Worm (Caenorhabditis elegans) whole organism, L1 larva: ENCODE measurements around the gene F42A10.9.
A peak's percentile ranks its signal among the peaks of the same experiment; 100 is the strongest.

ENCODE experiments used
- C04F5.9 ChIP-seq: sonication (generic microtip); optimal IDR thresholded peaks from 2 replicates; lab custom pipeline; 2016; ENCODE audit warnings: missing genetic modification characterization, missing compliant biosample characterization
- Y116A8C.19 ChIP-seq: sonication (generic microtip); optimal IDR thresholded peaks from 2 replicates; lab custom pipeline; 2016; ENCODE audit warnings: missing compliant biosample characterization, missing genetic modification characterization, borderline replicate concordance
- aha-1 ChIP-seq: fragments of 150-350 bp; optimal IDR thresholded peaks from 2 replicates; lab custom pipeline; 2014; ENCODE audit warnings: missing biosample characterization, missing genetic modification characterization
- aly-2 ChIP-seq: fragments of 150-350 bp; optimal IDR thresholded peaks from 2 replicates; lab custom pipeline; 2014; ENCODE audit warnings: missing biosample characterization, missing genetic modification characterization
- ama-1 ChIP-seq: fragments of 150-350 bp; optimal IDR thresholded peaks from 2 replicates; lab custom pipeline; 2014
- blmp-1 ChIP-seq: fragments of 150-350 bp; optimal IDR thresholded peaks from 2 replicates; lab custom pipeline; 2014; ENCODE audit warnings: missing biosample characterization, missing genetic modification characterization
- ceh-8 ChIP-seq: fragments of 200-800 bp; sonication (Bioruptor generic); optimal IDR thresholded peaks from 2 replicates; lab custom pipeline; 2018; ENCODE audit warnings: mild to moderate bottlenecking, missing genetic modification characterization, moderate library complexity, missing compliant biosample characterization
- ceh-82 ChIP-seq, 3 experiments: fragments of 150-350 bp in 1 of 3; sonication (generic microtip) in 2 of 3; optimal IDR thresholded peaks; 2 replicates each; lab custom pipeline; 2014 to 2017; ENCODE audit warnings: missing biosample characterization in 3 of 3, missing genetic modification characterization in 3 of 3
- dpl-1 ChIP-seq, 3 experiments: fragments of 150-350 bp in 2 of 3; sonication (generic microtip) in 1 of 3; optimal IDR thresholded peaks; 2 replicates each; lab custom pipeline; 2014 to 2017; ENCODE audit warnings: missing biosample characterization in 3 of 3, missing genetic modification characterization in 3 of 3, missing genetic modification reagents in 3 of 3
- dsc-1 ChIP-seq: sonication (generic microtip); optimal IDR thresholded peaks from 2 replicates; lab custom pipeline; 2016; ENCODE audit warnings: mild to moderate bottlenecking, missing genetic modification characterization, missing compliant biosample characterization
- efl-1 ChIP-seq, 4 experiments: fragments of 150-350 bp; optimal IDR thresholded peaks in 3 of 4; peaks in 1 of 4; 1 replicate in 1 of 4; 2 replicates in 3 of 4; lab custom pipeline; 2014; ENCODE audit warnings: missing biosample characterization in 2 of 4, missing genetic modification characterization in 2 of 4, missing genetic modification reagents in 2 of 4
- egl-27 ChIP-seq, 2 experiments: fragments of 150-350 bp in 1 of 2; sonication (generic microtip); optimal IDR thresholded peaks; 3 replicates each; lab custom pipeline; 2017 to 2018; ENCODE audit warnings: missing biosample characterization in 2 of 2, missing genetic modification characterization in 2 of 2, missing genetic modification reagents in 2 of 2
- elt-3 ChIP-seq, 6 experiments: fragments of 150-350 bp in 1 of 6; sonication (generic microtip); optimal IDR thresholded peaks; 2 replicates each; lab custom pipeline; 2017 to 2018; ENCODE audit warnings: missing biosample characterization in 6 of 6, missing genetic modification characterization in 6 of 6, inconsistent platforms in 1 of 6
- fkh-4 ChIP-seq: sonication (generic microtip); optimal IDR thresholded peaks from 2 replicates; lab custom pipeline; 2016; ENCODE audit warnings: missing compliant biosample characterization, missing genetic modification characterization, borderline replicate concordance
- fkh-8 ChIP-seq: sonication (generic microtip); optimal IDR thresholded peaks from 2 replicates; lab custom pipeline; 2016; ENCODE audit warnings: mild to moderate bottlenecking, missing genetic modification characterization, missing compliant biosample characterization
- fos-1 ChIP-seq: fragments of 150-350 bp; optimal IDR thresholded peaks from 2 replicates; lab custom pipeline; 2014; ENCODE audit warnings: missing biosample characterization, missing genetic modification characterization
- grh-1 ChIP-seq: fragments of 200-800 bp; sonication (Bioruptor generic); IDR thresholded peaks from 2 replicates; pipeline ENCODE4 v1.3.6; 2022; ENCODE audit warnings: missing genetic modification reagents, missing genetic modification characterization, missing compliant biosample characterization
- hpl-2 ChIP-seq: fragments of 150-350 bp; optimal IDR thresholded peaks from 2 replicates; lab custom pipeline; 2014; ENCODE audit warnings: missing biosample characterization, missing genetic modification reagents, missing genetic modification characterization
- irx-1 ChIP-seq: sonication (generic microtip); optimal IDR thresholded peaks from 2 replicates; lab custom pipeline; 2016; ENCODE audit warnings: missing genetic modification characterization, missing compliant biosample characterization
- isw-1 ChIP-seq: fragments of 200-800 bp; sonication (Bioruptor generic); IDR thresholded peaks from 2 replicates; pipeline ENCODE4 v1.3.6; 2022; ENCODE audit warnings: missing genetic modification characterization, missing compliant biosample characterization
- jun-1 ChIP-seq: fragments of 150-350 bp; optimal IDR thresholded peaks from 2 replicates; lab custom pipeline; 2014; ENCODE audit warnings: missing biosample characterization, missing genetic modification reagents, missing genetic modification characterization
- lin-13 ChIP-seq: fragments of 150-350 bp; optimal IDR thresholded peaks from 2 replicates; lab custom pipeline; 2014; ENCODE audit warnings: missing biosample characterization, missing genetic modification reagents, missing genetic modification characterization
- lin-35 ChIP-seq, 2 experiments: fragments of 150-350 bp; optimal IDR thresholded peaks; 2 replicates each; lab custom pipeline; 2014; ENCODE audit warnings: missing biosample characterization in 2 of 2, missing genetic modification characterization in 2 of 2, missing genetic modification reagents in 2 of 2
- lsy-2 ChIP-seq, 2 experiments: fragments of 150-350 bp; optimal IDR thresholded peaks; 2 replicates each; lab custom pipeline; 2014; ENCODE audit warnings: missing biosample characterization in 2 of 2, missing genetic modification characterization in 2 of 2
- mdl-1 ChIP-seq, 2 experiments: fragments of 150-350 bp; optimal IDR thresholded peaks; 2 replicates each; lab custom pipeline; 2014 to 2017; ENCODE audit warnings: missing biosample characterization in 2 of 2, missing genetic modification characterization in 2 of 2, inconsistent platforms in 1 of 2
- mef-2 ChIP-seq: fragments of 150-350 bp; optimal IDR thresholded peaks from 2 replicates; lab custom pipeline; 2014; ENCODE audit warnings: missing biosample characterization, missing genetic modification characterization
- mep-1 ChIP-seq: fragments of 150-350 bp; optimal IDR thresholded peaks from 2 replicates; lab custom pipeline; 2014; ENCODE audit warnings: missing biosample characterization, missing genetic modification characterization
- nhr-11 ChIP-seq: fragments of 150-350 bp; optimal IDR thresholded peaks from 2 replicates; lab custom pipeline; 2014; ENCODE audit warnings: missing biosample characterization, missing genetic modification characterization
- nhr-12 ChIP-seq: sonication (generic microtip); optimal IDR thresholded peaks from 2 replicates; lab custom pipeline; 2017; ENCODE audit warnings: missing biosample characterization, missing genetic modification characterization
- nhr-28 ChIP-seq: fragments of 150-350 bp; optimal IDR thresholded peaks from 2 replicates; lab custom pipeline; 2014; ENCODE audit warnings: missing biosample characterization, missing genetic modification characterization
- nhr-47 ChIP-seq: sonication (generic microtip); optimal IDR thresholded peaks from 2 replicates; lab custom pipeline; 2016; ENCODE audit warnings: mild to moderate bottlenecking, missing genetic modification characterization, moderate library complexity, missing compliant biosample characterization
- nhr-76 ChIP-seq: sonication (generic microtip); optimal IDR thresholded peaks from 2 replicates; lab custom pipeline; 2017; ENCODE audit warnings: missing biosample characterization, missing genetic modification characterization
- nhr-77 ChIP-seq: fragments of 150-350 bp; optimal IDR thresholded peaks from 2 replicates; lab custom pipeline; 2014; ENCODE audit warnings: missing biosample characterization, missing genetic modification characterization
- nhr-85 ChIP-seq: sonication (generic microtip); peaks from one replicate; lab custom pipeline; 2016; ENCODE audit warnings: missing genetic modification characterization, inconsistent platforms, missing compliant biosample characterization
- pax-3 ChIP-seq: fragments of 200-800 bp; sonication (Bioruptor generic); optimal IDR thresholded peaks from 2 replicates; lab custom pipeline; 2018; ENCODE audit warnings: mild to moderate bottlenecking, missing genetic modification characterization, moderate library complexity, missing compliant biosample characterization
- pqm-1 ChIP-seq: sonication (generic microtip); optimal IDR thresholded peaks from 3 replicates; lab custom pipeline; 2017; ENCODE audit warnings: missing biosample characterization, missing genetic modification characterization
- snpc-4 ChIP-seq: fragments of 150-350 bp; optimal IDR thresholded peaks from 2 replicates; lab custom pipeline; 2014; ENCODE audit warnings: missing biosample characterization, missing genetic modification characterization
- sptf-1 ChIP-seq: fragments of 150-350 bp; optimal IDR thresholded peaks from 2 replicates; lab custom pipeline; 2014; ENCODE audit warnings: missing biosample characterization, missing genetic modification characterization
- sup-37 ChIP-seq: fragments of 200-800 bp; sonication (Bioruptor generic); optimal IDR thresholded peaks from 2 replicates; lab custom pipeline; 2018; ENCODE audit warnings: mild to moderate bottlenecking, missing genetic modification characterization, missing compliant biosample characterization
- swsn-7 ChIP-seq: sonication (generic microtip); optimal IDR thresholded peaks from 2 replicates; lab custom pipeline; 2016; ENCODE audit warnings: missing genetic modification characterization, missing compliant biosample characterization
- unc-30 ChIP-seq: sonication (generic microtip); optimal IDR thresholded peaks from 2 replicates; lab custom pipeline; 2017; ENCODE audit warnings: missing biosample characterization, missing genetic modification characterization
- unc-86 ChIP-seq: sonication (generic microtip); optimal IDR thresholded peaks from 2 replicates; lab custom pipeline; 2016; ENCODE audit warnings: missing genetic modification characterization, missing compliant biosample characterization
- xbp-1 ChIP-seq: sonication (generic microtip); optimal IDR thresholded peaks from 2 replicates; lab custom pipeline; 2016; ENCODE audit warnings: missing genetic modification characterization, missing compliant biosample characterization
- zip-4 ChIP-seq: fragments of 200-800 bp; sonication (Bioruptor generic); optimal IDR thresholded peaks from 2 replicates; lab custom pipeline; 2018; ENCODE audit warnings: mild to moderate bottlenecking, missing genetic modification characterization, moderate library complexity, missing compliant biosample characterization

The F42A10.9 gene

ce11 chrIII:6207881-6208280 lies 43.5 kb downstream of the F42A10.9 start, which contains the start of gene C23G10.2:
TSS of gene C23G10.2 (plus strand) at chrIII:6208064.
- no peak for TF ChIP-seq pax-3 (tag; lab: Kevin White, UChicago)
- TF ChIP-seq elt-3 (tag; optimal IDR thresholded peaks at IDR 0.05; lab: Kevin White, UChicago) = peak in 1 of 6 experiments; percentile 58
- TF ChIP-seq blmp-1 (tag; lab: Kevin White, UChicago) = peak; percentile 14
- TF ChIP-seq lsy-2 (tag; optimal IDR thresholded peaks at IDR 0.05; lab: Kevin White, UChicago) = peak in 1 of 2 experiments; percentile 36

ce11 chrIII:6208984-6209383 lies 44.6 kb downstream of the F42A10.9 start, which contains the start of gene C23G10.1:
TSS of gene C23G10.1 (plus strand) at chrIII:6209284.
- TF ChIP-seq isw-1 (GFP tag; lab: Robert Waterston, UW) (no peak), mef-2 (tag; lab: Kevin White, UChicago) (no peak), nhr-76 (tag; lab: Kevin White, UChicago) (no peak), zip-4 (GFP tag; lab: Kevin White, UChicago) (no peak), sup-37 (GFP tag; lab: Kevin White, UChicago) (no peak), hpl-2 (GFP tag; lab: Kevin White, UChicago) (no peak), lin-13 (GFP tag; lab: Kevin White, UChicago) (no peak), nhr-77 (no peak), sptf-1 (tag; lab: Kevin White, UChicago) (no peak), Y116A8C.19 (tag; lab: Kevin White, UChicago) (no peak), egl-27 (tag; optimal IDR thresholded peaks at IDR 0.05; lab: Kevin White, UChicago) (no peak), blmp-1 (tag; lab: Kevin White, UChicago) (no peak), efl-1 (optimal IDR thresholded peaks at IDR 0.05; lab: Kevin White, UChicago) (no peak), efl-1 (GFP tag; optimal IDR thresholded peaks at IDR 0.05 in 1 of 2; lab: Kevin White, UChicago) (no peak), aha-1 (tag; lab: Kevin White, UChicago) (no peak), C04F5.9 (tag; lab: Kevin White, UChicago) (no peak), nhr-28 (no peak), xbp-1 (no peak), nhr-11 (tag; lab: Kevin White, UChicago) (no peak), ama-1 (no peak), irx-1 (tag; lab: Kevin White, UChicago) (no peak)

ce11 chrIII:6210215-6210822 lies 45.9 kb downstream of the F42A10.9 start:
- TF ChIP-seq nhr-47 (tag; lab: Kevin White, UChicago) (no peak), snpc-4 (tag; lab: Kevin White, UChicago) (peak; percentile 46)

ce11 chrIII:6213915-6214314 lies 49.5 kb downstream of the F42A10.9 start, which contains the start of gene C23G10.10:
TSS of gene C23G10.10 (minus strand) at chrIII:6214015.
- no peak for TF ChIP-seq nhr-76 (tag; lab: Kevin White, UChicago)
- peak; percentile 34 for TF ChIP-seq fkh-8 (tag; lab: Kevin White, UChicago)
- TF ChIP-seq nhr-85 (tag; lab: Kevin White, UChicago) = no peak
- TF ChIP-seq jun-1 (tag; lab: Kevin White, UChicago) = no peak

- TF ChIP-seq unc-30 (tag; lab: Kevin White, UChicago) = no peak
- TF ChIP-seq unc-86 (tag; lab: Kevin White, UChicago) = no peak
- no peak for TF ChIP-seq dsc-1 (tag; lab: Kevin White, UChicago)
- TF ChIP-seq fos-1 = no peak
- no peak for TF ChIP-seq nhr-12 (tag; lab: Kevin White, UChicago)
- TF ChIP-seq lsy-2 (tag; optimal IDR thresholded peaks at IDR 0.05; lab: Kevin White, UChicago) = peak in 1 of 2 experiments; percentile 12
- TF ChIP-seq ceh-82 (tag; optimal IDR thresholded peaks at IDR 0.05; lab: Kevin White, UChicago) = no peak
- TF ChIP-seq irx-1 (tag; lab: Kevin White, UChicago) = no peak
- TF ChIP-seq mep-1 = no peak
- TF ChIP-seq aly-2 (tag; lab: Kevin White, UChicago) = no peak
- peak in 1 of 6 experiments; percentile 25 for TF ChIP-seq elt-3 (tag; optimal IDR thresholded peaks at IDR 0.05; lab: Kevin White, UChicago)
- TF ChIP-seq fkh-4 (tag; lab: Kevin White, UChicago) = no peak
- no peak for TF ChIP-seq pqm-1 (tag; lab: Kevin White, UChicago)
- TF ChIP-seq grh-1 (GFP tag; lab: Robert Waterston, UW) = no peak
- no peak for TF ChIP-seq lin-35 (GFP tag; optimal IDR thresholded peaks at IDR 0.05; lab: Kevin White, UChicago)
- TF ChIP-seq dpl-1 (GFP tag; optimal IDR thresholded peaks at IDR 0.05; lab: Kevin White, UChicago) = no peak
- TF ChIP-seq mdl-1 (tag; optimal IDR thresholded peaks at IDR 0.05; lab: Kevin White, UChicago) = peak in 1 of 2 experiments; percentile 16
- peak; percentile 57 for TF ChIP-seq blmp-1 (tag; lab: Kevin White, UChicago)
- no peak for TF ChIP-seq nhr-28
- TF ChIP-seq swsn-7 = no peak
- no peak for TF ChIP-seq ceh-8 (GFP tag; lab: Kevin White, UChicago)
- no peak for TF ChIP-seq mef-2 (tag; lab: Kevin White, UChicago)
- TF ChIP-seq nhr-85 (tag; lab: Kevin White, UChicago) = no peak
These were observed 51.1 kb downstream of the F42A10.9 start, which contains the start of gene C23G10.11 for ce11 chrIII:6215476-6215875. TSS of gene C23G10.11 (minus strand) at chrIII:6215576.
